Fruit fly (Drosophila melanogaster) whole organism: ENCODE measurements around the gene CG34404.

Source experiments
- pan ChIP-seq: fragments of >200 bp; optimal IDR thresholded peaks from 2 replicates; lab custom pipeline; 2017
- usp ChIP-seq: fragments of >200 bp; optimal IDR thresholded peaks from 2 replicates; lab custom pipeline; 2017; ENCODE audit warnings: missing biosample characterization, missing genetic modification characterization, mixed read lengths

DNA sequence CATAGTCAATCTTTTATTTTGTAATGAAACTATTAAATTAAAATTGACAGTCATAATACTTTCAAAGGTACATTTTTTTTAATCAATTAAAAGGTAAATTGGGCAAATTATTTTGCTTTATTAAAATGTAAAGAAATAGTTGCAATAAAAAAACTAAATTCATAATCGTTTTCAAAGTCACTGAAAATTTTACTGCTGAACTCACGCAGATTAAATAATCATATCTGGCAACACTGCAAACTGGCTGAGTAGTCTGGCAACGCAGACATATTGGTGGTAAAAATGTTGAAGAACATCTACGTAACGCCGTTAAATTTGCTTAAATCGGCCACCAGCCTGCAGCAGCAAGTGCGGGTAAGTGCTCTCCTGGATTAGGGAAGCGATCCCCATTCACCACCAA is 37.0 kb downstream of the CG34404 start, which contains the start of gene mRpL9:
- TF ChIP-seq usp (no peak), pan (lab: Kevin White, UChicago) (no peak)
